Fruit fly (Drosophila melanogaster) whole organism, pupa: ENCODE data around the gene AstA-R1.

Source experiments
- CG10348 ChIP-seq: fragments of 200-800 bp; sonication (Bioruptor generic); IDR thresholded peaks from 2 replicates; pipeline ENCODE4 v1.3.6; 2022; ENCODE audit warnings: missing biosample characterization, missing genetic modification characterization
- CG34367 ChIP-seq: fragments of 200-800 bp; sonication (Bioruptor generic); optimal IDR thresholded peaks from 2 replicates; lab custom pipeline; 2018; ENCODE audit warnings: missing biosample characterization, mild to moderate bottlenecking, missing genetic modification characterization
- fd96Ca ChIP-seq: fragments of 200-800 bp; sonication (Bioruptor generic); IDR thresholded peaks from 3 replicates; pipeline ENCODE4 v1.3.6; 2022; ENCODE audit warnings: missing biosample characterization, missing genetic modification characterization

dm6 chrX:3676469-3677155, 102.3 kb downstream of the AstA-R1 start:
- TF ChIP-seq fd96Ca (GFP tag; lab: Robert Waterston, UW) (0 out of 3 replicates have a peak, but pooled peaks have one; percentile 25), CG10348 (GFP tag; lab: Robert Waterston, UW) (no peak), CG34367 (tag; lab: Kevin White, UChicago) (peak; percentile 27)
